Worm (Caenorhabditis elegans) whole organism, young adult: ENCODE data around the gene R08E3.1.
A peak's percentile ranks its signal among the peaks of the same experiment; 100 is the strongest.

Experiments used
- B0019.2 ChIP-seq: fragments of 200-800 bp; sonication (Bioruptor generic); conservative IDR thresholded peaks from 2 replicates; pipeline ENCODE4 v1.3.6; 2022; ENCODE audit warnings: missing genetic modification reagents, missing genetic modification characterization, missing compliant biosample characterization
- B0035.1 ChIP-seq: sonication (generic microtip); optimal IDR thresholded peaks from 2 replicates; lab custom pipeline; 2016; ENCODE audit warnings: missing genetic modification characterization, mild to moderate bottlenecking, missing compliant biosample characterization, missing genotype, missing genetic modification reagents
- F10E7.11 ChIP-seq: sonication (generic microtip); optimal IDR thresholded peaks from 2 replicates; lab custom pipeline; 2017; ENCODE audit warnings: mild to moderate bottlenecking, missing genetic modification characterization, moderate library complexity, missing compliant biosample characterization
- F49E8.2 ChIP-seq: sonication (generic microtip); optimal IDR thresholded peaks from 3 replicates; lab custom pipeline; 2017; ENCODE audit warnings: missing genetic modification characterization, mild to moderate bottlenecking, missing compliant biosample characterization, antibody characterized with exemption, moderate library complexity; ENCODE audit not compliant: insufficient read depth
- F55B11.4 ChIP-seq: sonication (generic microtip); optimal IDR thresholded peaks from 2 replicates; lab custom pipeline; 2016; ENCODE audit warnings: missing compliant biosample characterization, missing genetic modification characterization, borderline replicate concordance; ENCODE audit not compliant: insufficient read depth
- T26A5.8 ChIP-seq: sonication (generic microtip); optimal IDR thresholded peaks from 2 replicates; lab custom pipeline; 2016; ENCODE audit warnings: missing genetic modification characterization, missing compliant biosample characterization
- Y95B8A.8 ChIP-seq: fragments of 200-800 bp; sonication (Bioruptor generic); IDR thresholded peaks from 2 replicates; pipeline ENCODE4 v1.3.6; 2022; ENCODE audit warnings: missing genetic modification reagents, missing genetic modification characterization, missing compliant biosample characterization
- aptf-3 ChIP-seq: fragments of 200-800 bp; sonication (Bioruptor generic); IDR thresholded peaks from 2 replicates; pipeline ENCODE4 v1.3.6; 2022; ENCODE audit warnings: missing genetic modification characterization, missing compliant biosample characterization
- atf-7 ChIP-seq: sonication (generic microtip); optimal IDR thresholded peaks from 2 replicates; lab custom pipeline; 2017; ENCODE audit warnings: mild to moderate bottlenecking, missing genetic modification characterization, missing compliant biosample characterization
- athp-1 ChIP-seq: sonication (generic microtip); optimal IDR thresholded peaks from 2 replicates; lab custom pipeline; 2017; ENCODE audit warnings: mild to moderate bottlenecking, missing genetic modification characterization, missing compliant biosample characterization
- attf-3 ChIP-seq: fragments of 200-800 bp; sonication (Bioruptor generic); conservative IDR thresholded peaks from 2 replicates; pipeline ENCODE4 v1.3.6; 2022; ENCODE audit warnings: missing genetic modification reagents, missing genetic modification characterization, missing compliant biosample characterization
- ccch-3 ChIP-seq: fragments of 200-800 bp; sonication (Bioruptor generic); optimal IDR thresholded peaks from 2 replicates; lab custom pipeline; 2018; ENCODE audit warnings: mild to moderate bottlenecking, missing genetic modification characterization, missing compliant biosample characterization
- ceh-100 ChIP-seq: fragments of 200-800 bp; sonication (Bioruptor generic); IDR thresholded peaks from 2 replicates; pipeline ENCODE4 v1.3.6; 2022; ENCODE audit warnings: missing genetic modification reagents, missing genetic modification characterization, missing compliant biosample characterization
- ceh-79 ChIP-seq: sonication (generic microtip); optimal IDR thresholded peaks from 2 replicates; lab custom pipeline; 2017; ENCODE audit warnings: mild to moderate bottlenecking, missing genetic modification characterization, missing compliant biosample characterization
- die-1 ChIP-seq: sonication (generic microtip); optimal IDR thresholded peaks from 2 replicates; lab custom pipeline; 2016; ENCODE audit warnings: missing genotype, mild to moderate bottlenecking, missing genetic modification characterization, missing compliant biosample characterization
- dox-1 ChIP-seq: fragments of 200-800 bp; sonication (Bioruptor generic); IDR thresholded peaks from 2 replicates; pipeline ENCODE4 v1.3.6; 2022; ENCODE audit warnings: missing genetic modification reagents, missing genetic modification characterization, missing compliant biosample characterization
- dpff-1 ChIP-seq: sonication (generic microtip); optimal IDR thresholded peaks from 2 replicates; lab custom pipeline; 2017; ENCODE audit warnings: mild to moderate bottlenecking, missing genetic modification characterization, missing compliant biosample characterization
- dpl-1 ChIP-seq: fragments of 150-350 bp; optimal IDR thresholded peaks from 2 replicates; lab custom pipeline; 2014; ENCODE audit warnings: missing biosample characterization, missing genetic modification reagents, missing genetic modification characterization
- egrh-3 ChIP-seq: fragments of 200-800 bp; sonication (Bioruptor generic); IDR thresholded peaks from 2 replicates; pipeline ENCODE4 v1.3.6; 2022; ENCODE audit warnings: missing genetic modification reagents, missing genetic modification characterization, missing compliant biosample characterization
- ekl-4 ChIP-seq: fragments of 200-800 bp; sonication (Bioruptor generic); IDR thresholded peaks from 2 replicates; pipeline ENCODE4 v1.3.6; 2022; ENCODE audit warnings: missing genetic modification reagents, missing genetic modification characterization, missing compliant biosample characterization
- ets-4 ChIP-seq: fragments of 200-800 bp; sonication (Bioruptor generic); optimal IDR thresholded peaks from 2 replicates; lab custom pipeline; 2018; ENCODE audit warnings: mild to moderate bottlenecking, missing genetic modification characterization, missing compliant biosample characterization
- fkh-3 ChIP-seq: sonication (generic microtip); optimal IDR thresholded peaks from 2 replicates; lab custom pipeline; 2016; ENCODE audit warnings: mild to moderate bottlenecking, missing genetic modification characterization, missing compliant biosample characterization
- hmg-20 ChIP-seq: fragments of 200-800 bp; sonication (Bioruptor generic); IDR thresholded peaks from 2 replicates; pipeline ENCODE4 v1.3.6; 2022; ENCODE audit warnings: missing genetic modification reagents, missing genetic modification characterization, missing compliant biosample characterization
- let-526 ChIP-seq: fragments of 200-800 bp; sonication (Bioruptor generic); IDR thresholded peaks from 2 replicates; pipeline ENCODE4 v1.3.6; 2022; ENCODE audit warnings: missing genetic modification reagents, missing genetic modification characterization, missing compliant biosample characterization
- lin-26 ChIP-seq: fragments of 200-800 bp; sonication (Bioruptor generic); IDR thresholded peaks from 2 replicates; pipeline ENCODE4 v1.3.6; 2022; ENCODE audit warnings: missing genetic modification reagents, missing genetic modification characterization, missing compliant biosample characterization
- lin-54 ChIP-seq: fragments of 200-800 bp; sonication (Bioruptor generic); optimal IDR thresholded peaks from 2 replicates; lab custom pipeline; 2018; ENCODE audit warnings: mild to moderate bottlenecking, missing genetic modification characterization, missing compliant biosample characterization
- lir-1 ChIP-seq: fragments of 200-800 bp; sonication (Bioruptor generic); conservative IDR thresholded peaks from 2 replicates; pipeline ENCODE4 v1.3.6; 2022; ENCODE audit warnings: missing genetic modification reagents, missing genetic modification characterization, missing compliant biosample characterization
- lsl-1 ChIP-seq: fragments of 200-800 bp; sonication (Bioruptor generic); optimal IDR thresholded peaks from 2 replicates; lab custom pipeline; 2018; ENCODE audit warnings: mild to moderate bottlenecking, missing genetic modification characterization, moderate library complexity, missing compliant biosample characterization
- madf-10 ChIP-seq: sonication (generic microtip); optimal IDR thresholded peaks from 2 replicates; lab custom pipeline; 2016; ENCODE audit warnings: mild to moderate bottlenecking, missing genetic modification characterization, missing compliant biosample characterization
- madf-6 ChIP-seq: fragments of 200-800 bp; sonication (Bioruptor generic); IDR thresholded peaks from 2 replicates; pipeline ENCODE4 v1.3.6; 2022; ENCODE audit warnings: missing genetic modification reagents, missing genetic modification characterization, missing compliant biosample characterization
- mxl-1 ChIP-seq: sonication (generic microtip); optimal IDR thresholded peaks from 2 replicates; lab custom pipeline; 2016; ENCODE audit warnings: missing genetic modification characterization, missing compliant biosample characterization
- nfya-1 ChIP-seq: sonication (generic microtip); optimal IDR thresholded peaks from 2 replicates; lab custom pipeline; 2017; ENCODE audit warnings: antibody characterized with exemption, missing compliant biosample characterization, missing genetic modification characterization, borderline replicate concordance; ENCODE audit not compliant: insufficient read depth
- nhr-80 ChIP-seq: sonication (generic microtip); optimal IDR thresholded peaks from 2 replicates; lab custom pipeline; 2016; ENCODE audit warnings: missing genetic modification characterization, missing compliant biosample characterization
- pbrm-1 ChIP-seq: fragments of 200-800 bp; sonication (Bioruptor generic); IDR thresholded peaks from 2 replicates; pipeline ENCODE4 v1.3.6; 2022; ENCODE audit warnings: missing genetic modification reagents, missing genetic modification characterization, missing compliant biosample characterization
- pha-4 ChIP-seq: fragments of 150-350 bp; sonication (generic microtip); optimal IDR thresholded peaks from 2 replicates; lab custom pipeline; 2014; ENCODE audit warnings: missing biosample characterization, missing genetic modification reagents, missing genetic modification characterization
- rec-8 ChIP-seq, 2 experiments: sonication (generic microtip); optimal IDR thresholded peaks; 2 replicates each; lab custom pipeline; 2016; ENCODE audit warnings: mild to moderate bottlenecking in 2 of 2, missing genetic modification characterization in 2 of 2, missing genetic modification reagents in 2 of 2, missing genotype in 2 of 2, missing biosample characterization in 1 of 2, missing compliant biosample characterization in 1 of 2, moderate library complexity in 1 of 2
- sdz-38 ChIP-seq: sonication (generic microtip); optimal IDR thresholded peaks from 2 replicates; lab custom pipeline; 2016; ENCODE audit warnings: missing genotype, missing genetic modification characterization, missing compliant biosample characterization
- snpc-1.1 ChIP-seq: sonication (generic microtip); optimal IDR thresholded peaks from 2 replicates; lab custom pipeline; 2017; ENCODE audit warnings: missing genetic modification characterization, mild to moderate bottlenecking, missing compliant biosample characterization, antibody characterized with exemption, moderate library complexity, missing genotype, missing genetic modification reagents; ENCODE audit not compliant: insufficient read depth
- snpc-3.4 ChIP-seq: sonication (generic microtip); optimal IDR thresholded peaks from 2 replicates; lab custom pipeline; 2017; ENCODE audit warnings: missing genetic modification characterization, mild to moderate bottlenecking, missing compliant biosample characterization, antibody characterized with exemption, moderate library complexity, missing genotype, missing genetic modification reagents
- tbp1 ChIP-seq: fragments of 200-800 bp; sonication (Bioruptor generic); optimal IDR thresholded peaks from 2 replicates; lab custom pipeline; 2018; ENCODE audit warnings: mild to moderate bottlenecking, missing genetic modification characterization, missing compliant biosample characterization
- unc-62 ChIP-seq: fragments of 150-350 bp; optimal IDR thresholded peaks from 2 replicates; lab custom pipeline; 2014; ENCODE audit warnings: missing biosample characterization, missing genetic modification reagents, missing genetic modification characterization
- ztf-18 ChIP-seq: sonication (generic microtip); optimal IDR thresholded peaks from 2 replicates; lab custom pipeline; 2016; ENCODE audit warnings: missing genotype, mild to moderate bottlenecking, missing genetic modification characterization, missing compliant biosample characterization
- ztf-22 ChIP-seq: fragments of 200-800 bp; sonication (Bioruptor generic); optimal IDR thresholded peaks from 2 replicates; lab custom pipeline; 2018; ENCODE audit warnings: mild to moderate bottlenecking, missing genetic modification characterization, moderate library complexity, missing compliant biosample characterization
- ztf-28 ChIP-seq: fragments of 200-800 bp; sonication (Bioruptor generic); IDR thresholded peaks from 2 replicates; pipeline ENCODE4 v1.3.6; 2022; ENCODE audit warnings: missing genetic modification reagents, missing genetic modification characterization, missing compliant biosample characterization
- ztf-3 ChIP-seq: fragments of 200-800 bp; sonication (Bioruptor generic); optimal IDR thresholded peaks from 2 replicates; lab custom pipeline; 2018; ENCODE audit warnings: mild to moderate bottlenecking, missing genetic modification characterization, missing compliant biosample characterization
- ztf-6 ChIP-seq: fragments of 200-800 bp; sonication (Bioruptor generic); IDR thresholded peaks from 2 replicates; pipeline ENCODE4 v1.3.6; 2022; ENCODE audit warnings: missing genetic modification reagents, missing genetic modification characterization, missing compliant biosample characterization

The R08E3.1 gene

DNA sequence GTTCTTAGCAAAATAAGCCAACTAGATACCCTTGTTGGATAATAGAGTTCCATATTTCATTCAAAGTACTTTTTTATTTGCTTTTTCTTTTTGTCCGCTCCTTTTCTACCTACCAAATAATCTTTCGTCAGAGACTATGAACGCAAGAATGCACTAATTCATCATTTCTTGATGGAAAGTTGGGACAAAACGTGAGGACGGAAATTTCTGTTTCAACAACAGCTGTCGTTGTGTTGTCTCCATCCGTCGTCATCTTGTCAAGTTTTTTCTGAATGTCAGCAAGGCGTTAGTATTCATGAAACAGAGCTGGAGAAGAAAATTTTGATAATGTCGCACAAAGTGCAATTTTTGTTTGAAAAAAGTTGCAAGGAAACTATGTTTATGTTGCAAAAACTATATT is 37.7 kb upstream of the R08E3.1 start:
- no peak for TF ChIP-seq ceh-100 (GFP tag; lab: Robert Waterston, UW)
- TF ChIP-seq B0035.1 (tag; lab: Kevin White, UChicago) = no peak

DNA sequence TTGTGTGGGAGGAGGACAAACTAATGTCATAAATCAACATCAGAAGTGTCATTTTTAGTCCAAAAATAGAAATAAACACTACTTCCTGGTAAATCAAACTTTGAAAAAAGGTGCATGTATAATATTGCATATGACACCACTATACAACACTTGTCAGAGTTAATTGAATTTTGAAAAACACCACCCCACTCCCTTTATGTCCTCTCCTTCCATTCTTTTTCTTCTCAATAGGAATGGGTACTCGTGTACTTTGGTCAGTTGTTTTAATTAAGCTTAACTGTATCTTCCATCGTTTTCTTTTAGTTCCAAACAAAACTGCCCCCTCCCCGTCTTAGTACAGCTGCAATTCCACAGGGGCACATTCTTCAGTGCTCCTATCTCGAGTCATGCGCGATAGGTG is 34.9 kb upstream of the R08E3.1 start:
- TF ChIP-seq ztf-3 (no peak), F55B11.4 (tag; lab: Kevin White, UChicago) (no peak), ztf-18 (tag; lab: Kevin White, UChicago) (no peak), snpc-3.4 (tag; lab: Kevin White, UChicago) (no peak), ccch-3 (no peak), dpl-1 (no peak), pha-4 (tag; lab: Kevin White, UChicago) (no peak), Y95B8A.8 (GFP tag; lab: Robert Waterston, UW) (no peak), attf-3 (GFP tag; lab: Robert Waterston, UW) (no peak), aptf-3 (GFP tag; lab: Robert Waterston, UW) (no peak), sdz-38 (tag; lab: Kevin White, UChicago) (no peak), ztf-22 (GFP tag; lab: Kevin White, UChicago) (no peak), nfya-1 (tag; lab: Kevin White, UChicago) (no peak), rec-8 (tag; optimal IDR thresholded peaks at IDR 0.05; lab: Kevin White, UChicago) (no peak), nhr-80 (tag; lab: Kevin White, UChicago) (no peak), ets-4 (GFP tag; lab: Kevin White, UChicago) (no peak), B0019.2 (GFP tag; lab: Robert Waterston, UW) (no peak), madf-10 (no peak)

DNA sequence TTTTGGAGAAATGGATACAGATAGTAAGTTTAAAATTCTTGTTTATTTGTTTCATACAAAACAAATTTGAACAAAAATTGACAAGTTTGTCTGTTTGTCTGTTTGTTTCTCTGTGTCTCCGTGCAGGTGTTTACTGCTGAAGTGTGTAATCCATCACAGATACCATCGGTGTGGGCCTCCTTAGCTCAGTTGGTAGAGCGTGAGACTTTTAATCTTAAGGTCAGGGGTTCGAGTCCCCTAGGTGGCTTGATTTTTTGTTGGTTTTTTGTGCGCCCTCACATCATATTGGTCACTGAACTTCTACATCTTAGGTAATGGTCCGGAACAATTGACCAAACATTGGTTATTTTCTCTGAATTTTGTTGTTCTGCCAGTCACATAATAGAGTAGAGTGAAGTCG is 33.5 kb upstream of the R08E3.1 start:
- TF ChIP-seq dpff-1 (tag; lab: Kevin White, UChicago) (no peak), T26A5.8 (tag; lab: Kevin White, UChicago) (no peak), fkh-3 (tag; lab: Kevin White, UChicago) (peak; percentile 23), madf-6 (GFP tag; lab: Robert Waterston, UW) (no peak), ztf-22 (GFP tag; lab: Kevin White, UChicago) (no peak), ekl-4 (GFP tag; lab: Robert Waterston, UW) (peak; percentile 81), athp-1 (peak; percentile 59), dox-1 (no peak), mxl-1 (tag; lab: Kevin White, UChicago) (peak; percentile 89), tbp1 (peak; percentile 99), unc-62 (GFP tag; lab: Kevin White, UChicago) (no peak), pbrm-1 (peak; percentile 88), ztf-28 (peak; percentile 52; the same call in 1 of the 2 replicates), F49E8.2 (no peak), ccch-3 (no peak), lsl-1 (GFP tag; lab: Kevin White, UChicago) (no peak), ceh-79 (tag; lab: Kevin White, UChicago) (no peak), die-1 (tag; lab: Kevin White, UChicago) (peak; percentile 93), ztf-6 (0 out of 2 replicates have a peak, but pooled peaks have one; percentile 45), hmg-20 (GFP tag; lab: Robert Waterston, UW) (0 out of 2 replicates have a peak, but pooled peaks have one; percentile 21), let-526 (GFP tag; lab: Robert Waterston, UW) (0 out of 2 replicates have a peak, but pooled peaks have one; percentile 15), lin-26 (GFP tag; lab: Robert Waterston, UW) (peak; percentile 97), atf-7 (tag; lab: Kevin White, UChicago) (peak; percentile 61), lir-1 (no peak), lin-54 (GFP tag; lab: Kevin White, UChicago) (peak; percentile 49), egrh-3 (GFP tag; lab: Robert Waterston, UW) (no peak), snpc-1.1 (tag; lab: Kevin White, UChicago) (peak; percentile 35), F10E7.11 (tag; lab: Kevin White, UChicago) (no peak)
